Worm (Caenorhabditis elegans) whole organism, L1 larva: ENCODE measurements around the gene Y43E12A.2.

Experiments used
- C04F5.9 ChIP-seq: sonication (generic microtip); optimal IDR thresholded peaks from 2 replicates; lab custom pipeline; 2016; ENCODE audit warnings: missing genetic modification characterization, missing compliant biosample characterization
- C16A3.4 ChIP-seq: fragments of 150-350 bp; optimal IDR thresholded peaks from 2 replicates; lab custom pipeline; 2014; ENCODE audit warnings: missing biosample characterization, missing genetic modification characterization
- F16B12.6 ChIP-seq: fragments of 150-350 bp; optimal IDR thresholded peaks from 2 replicates; lab custom pipeline; 2014; ENCODE audit warnings: missing biosample characterization, missing genetic modification characterization
- Y116A8C.19 ChIP-seq: sonication (generic microtip); optimal IDR thresholded peaks from 2 replicates; lab custom pipeline; 2016; ENCODE audit warnings: missing compliant biosample characterization, missing genetic modification characterization, borderline replicate concordance
- blmp-1 ChIP-seq: fragments of 150-350 bp; optimal IDR thresholded peaks from 2 replicates; lab custom pipeline; 2014; ENCODE audit warnings: missing biosample characterization, missing genetic modification characterization
- ceh-63 ChIP-seq: fragments of 200-800 bp; sonication (Bioruptor generic); optimal IDR thresholded peaks from 2 replicates; lab custom pipeline; 2018; ENCODE audit warnings: mild to moderate bottlenecking, missing genetic modification characterization, missing compliant biosample characterization
- ceh-8 ChIP-seq: fragments of 200-800 bp; sonication (Bioruptor generic); optimal IDR thresholded peaks from 2 replicates; lab custom pipeline; 2018; ENCODE audit warnings: mild to moderate bottlenecking, missing genetic modification characterization, moderate library complexity, missing compliant biosample characterization
- ceh-82 ChIP-seq, 3 experiments: fragments of 150-350 bp in 1 of 3; sonication (generic microtip) in 2 of 3; optimal IDR thresholded peaks; 2 replicates each; lab custom pipeline; 2014 to 2017; ENCODE audit warnings: missing biosample characterization in 3 of 3, missing genetic modification characterization in 3 of 3
- ceh-90 ChIP-seq: sonication (generic microtip); optimal IDR thresholded peaks from 2 replicates; lab custom pipeline; 2016; ENCODE audit warnings: missing genetic modification characterization, missing compliant biosample characterization
- ces-1 ChIP-seq: fragments of 150-350 bp; optimal IDR thresholded peaks from 2 replicates; lab custom pipeline; 2014; ENCODE audit warnings: missing biosample characterization, missing genetic modification reagents, missing genetic modification characterization
- efl-1 ChIP-seq, 4 experiments: fragments of 150-350 bp; optimal IDR thresholded peaks in 3 of 4; peaks in 1 of 4; 1 replicate in 1 of 4; 2 replicates in 3 of 4; lab custom pipeline; 2014; ENCODE audit warnings: missing biosample characterization in 2 of 4, missing genetic modification characterization in 2 of 4, missing genetic modification reagents in 2 of 4
- efl-3 ChIP-seq: fragments of 200-800 bp; sonication (Bioruptor generic); optimal IDR thresholded peaks from 2 replicates; lab custom pipeline; 2018; ENCODE audit warnings: mild to moderate bottlenecking, missing genetic modification characterization, missing compliant biosample characterization
- elt-2 ChIP-seq: sonication (generic microtip); optimal IDR thresholded peaks from 2 replicates; lab custom pipeline; 2016; ENCODE audit warnings: missing genetic modification characterization, mild to moderate bottlenecking, inconsistent platforms, missing compliant biosample characterization, missing genetic modification reagents
- ets-5 ChIP-seq: fragments of 200-800 bp; sonication (Bioruptor generic); IDR thresholded peaks from 2 replicates; pipeline ENCODE4 v1.3.6; 2022; ENCODE audit warnings: missing genetic modification characterization, missing compliant biosample characterization
- fkh-10 ChIP-seq: sonication (generic microtip); optimal IDR thresholded peaks from 2 replicates; lab custom pipeline; 2017; ENCODE audit warnings: missing biosample characterization, missing genetic modification reagents, missing genetic modification characterization
- fkh-4 ChIP-seq: sonication (generic microtip); optimal IDR thresholded peaks from 2 replicates; lab custom pipeline; 2016; ENCODE audit warnings: missing compliant biosample characterization, missing genetic modification characterization, borderline replicate concordance
- fkh-8 ChIP-seq: sonication (generic microtip); optimal IDR thresholded peaks from 2 replicates; lab custom pipeline; 2016; ENCODE audit warnings: mild to moderate bottlenecking, missing genetic modification characterization, missing compliant biosample characterization
- grh-1 ChIP-seq: fragments of 200-800 bp; sonication (Bioruptor generic); IDR thresholded peaks from 2 replicates; pipeline ENCODE4 v1.3.6; 2022; ENCODE audit warnings: missing genetic modification reagents, missing genetic modification characterization, missing compliant biosample characterization
- hlh-4 ChIP-seq: sonication (generic microtip); optimal IDR thresholded peaks from 2 replicates; lab custom pipeline; 2016; ENCODE audit warnings: mild to moderate bottlenecking, missing genetic modification characterization, missing compliant biosample characterization
- hpl-2 ChIP-seq: fragments of 150-350 bp; optimal IDR thresholded peaks from 2 replicates; lab custom pipeline; 2014; ENCODE audit warnings: missing biosample characterization, missing genetic modification reagents, missing genetic modification characterization
- jun-1 ChIP-seq: fragments of 150-350 bp; optimal IDR thresholded peaks from 2 replicates; lab custom pipeline; 2014; ENCODE audit warnings: missing biosample characterization, missing genetic modification reagents, missing genetic modification characterization
- lin-15B ChIP-seq: fragments of 150-350 bp; sonication (generic microtip); optimal IDR thresholded peaks from 3 replicates; lab custom pipeline; 2014; ENCODE audit warnings: missing biosample characterization, missing genetic modification characterization
- lir-3 ChIP-seq: sonication (generic microtip); optimal IDR thresholded peaks from 2 replicates; lab custom pipeline; 2016; ENCODE audit warnings: mild to moderate bottlenecking, missing genetic modification characterization, moderate library complexity, missing compliant biosample characterization; ENCODE audit not compliant: poor library complexity
- mab-9 ChIP-seq: fragments of 200-800 bp; sonication (Bioruptor generic); IDR thresholded peaks from 2 replicates; pipeline ENCODE4 v1.3.6; 2022; ENCODE audit warnings: missing genetic modification reagents, missing genetic modification characterization, missing compliant biosample characterization
- mdl-1 ChIP-seq, 2 experiments: fragments of 150-350 bp; optimal IDR thresholded peaks; 2 replicates each; lab custom pipeline; 2014 to 2017; ENCODE audit warnings: missing biosample characterization in 2 of 2, missing genetic modification characterization in 2 of 2, inconsistent platforms in 1 of 2
- nhr-11 ChIP-seq: fragments of 150-350 bp; optimal IDR thresholded peaks from 2 replicates; lab custom pipeline; 2014; ENCODE audit warnings: missing biosample characterization, missing genetic modification characterization
- nhr-12 ChIP-seq: sonication (generic microtip); optimal IDR thresholded peaks from 2 replicates; lab custom pipeline; 2017; ENCODE audit warnings: missing biosample characterization, missing genetic modification characterization
- nhr-19 ChIP-seq: fragments of 200-800 bp; sonication (Bioruptor generic); conservative IDR thresholded peaks from 2 replicates; pipeline ENCODE4 v1.3.6; 2022; ENCODE audit warnings: missing genetic modification characterization, missing compliant biosample characterization
- nhr-20 ChIP-seq: sonication (generic microtip); optimal IDR thresholded peaks from 2 replicates; lab custom pipeline; 2016; ENCODE audit warnings: mild to moderate bottlenecking, missing genetic modification characterization, missing compliant biosample characterization
- nhr-237 ChIP-seq: fragments of 150-350 bp; optimal IDR thresholded peaks from 2 replicates; lab custom pipeline; 2014; ENCODE audit warnings: missing biosample characterization, missing genetic modification characterization
- nhr-47 ChIP-seq: sonication (generic microtip); optimal IDR thresholded peaks from 2 replicates; lab custom pipeline; 2016; ENCODE audit warnings: mild to moderate bottlenecking, missing genetic modification characterization, moderate library complexity, missing compliant biosample characterization
- nhr-71 ChIP-seq: sonication (generic microtip); optimal IDR thresholded peaks from 2 replicates; lab custom pipeline; 2016; ENCODE audit warnings: mild to moderate bottlenecking, missing genetic modification characterization, moderate library complexity, missing compliant biosample characterization
- nhr-76 ChIP-seq: sonication (generic microtip); optimal IDR thresholded peaks from 2 replicates; lab custom pipeline; 2017; ENCODE audit warnings: missing biosample characterization, missing genetic modification characterization
- nhr-85 ChIP-seq: sonication (generic microtip); peaks from one replicate; lab custom pipeline; 2016; ENCODE audit warnings: missing genetic modification characterization, inconsistent platforms, missing compliant biosample characterization
- nhr-90 ChIP-seq: sonication (generic microtip); optimal IDR thresholded peaks from 2 replicates; lab custom pipeline; 2016; ENCODE audit warnings: mild to moderate bottlenecking, missing genetic modification characterization, missing compliant biosample characterization; ENCODE audit not compliant: poor library complexity
- pag-3 ChIP-seq: sonication (generic microtip); optimal IDR thresholded peaks from 2 replicates; lab custom pipeline; 2017; ENCODE audit warnings: missing genetic modification characterization, mild to moderate bottlenecking, missing compliant biosample characterization, antibody characterized with exemption, borderline replicate concordance; ENCODE audit not compliant: insufficient read depth
- pax-3 ChIP-seq: fragments of 200-800 bp; sonication (Bioruptor generic); optimal IDR thresholded peaks from 2 replicates; lab custom pipeline; 2018; ENCODE audit warnings: mild to moderate bottlenecking, missing genetic modification characterization, moderate library complexity, missing compliant biosample characterization
- pqm-1 ChIP-seq: sonication (generic microtip); optimal IDR thresholded peaks from 3 replicates; lab custom pipeline; 2017; ENCODE audit warnings: missing biosample characterization, missing genetic modification characterization
- skn-1 ChIP-seq: fragments of 150-350 bp; optimal IDR thresholded peaks from 2 replicates; lab custom pipeline; 2014; ENCODE audit warnings: missing biosample characterization, missing genetic modification characterization
- snpc-4 ChIP-seq: fragments of 150-350 bp; optimal IDR thresholded peaks from 2 replicates; lab custom pipeline; 2014; ENCODE audit warnings: missing biosample characterization, missing genetic modification characterization
- sup-37 ChIP-seq: fragments of 200-800 bp; sonication (Bioruptor generic); optimal IDR thresholded peaks from 2 replicates; lab custom pipeline; 2018; ENCODE audit warnings: mild to moderate bottlenecking, missing genetic modification characterization, missing compliant biosample characterization
- swsn-7 ChIP-seq: sonication (generic microtip); optimal IDR thresholded peaks from 2 replicates; lab custom pipeline; 2016; ENCODE audit warnings: missing genetic modification characterization, missing compliant biosample characterization
- tbx-2 ChIP-seq: sonication (generic microtip); optimal IDR thresholded peaks from 2 replicates; lab custom pipeline; 2016; ENCODE audit warnings: missing genetic modification characterization, missing compliant biosample characterization
- unc-86 ChIP-seq: sonication (generic microtip); optimal IDR thresholded peaks from 2 replicates; lab custom pipeline; 2016; ENCODE audit warnings: missing genetic modification characterization, missing compliant biosample characterization
- unc-98 ChIP-seq: fragments of 200-800 bp; sonication (Bioruptor generic); IDR thresholded peaks from 2 replicates; pipeline ENCODE4 v1.3.6; 2022; ENCODE audit warnings: missing genetic modification characterization, missing compliant biosample characterization
- vab-15 ChIP-seq: sonication (generic microtip); optimal IDR thresholded peaks from 2 replicates; lab custom pipeline; 2017; ENCODE audit warnings: missing genotype, mild to moderate bottlenecking, missing genetic modification characterization, missing compliant biosample characterization
- xbp-1 ChIP-seq: sonication (generic microtip); optimal IDR thresholded peaks from 2 replicates; lab custom pipeline; 2016; ENCODE audit warnings: missing genetic modification characterization, missing compliant biosample characterization
- zag-1 ChIP-seq: fragments of 150-350 bp; optimal IDR thresholded peaks from 2 replicates; lab custom pipeline; 2014; ENCODE audit warnings: missing biosample characterization, missing genetic modification characterization
- zip-4 ChIP-seq: fragments of 200-800 bp; sonication (Bioruptor generic); optimal IDR thresholded peaks from 2 replicates; lab custom pipeline; 2018; ENCODE audit warnings: mild to moderate bottlenecking, missing genetic modification characterization, moderate library complexity, missing compliant biosample characterization
- ztf-11 ChIP-seq, 2 experiments: sonication (generic microtip); optimal IDR thresholded peaks; 2 replicates each; lab custom pipeline; 2016 to 2017; ENCODE audit warnings: missing genetic modification characterization in 2 of 2, missing biosample characterization in 1 of 2, missing compliant biosample characterization in 1 of 2
- ztf-4 ChIP-seq: fragments of 150-350 bp; optimal IDR thresholded peaks from 2 replicates; lab custom pipeline; 2014; ENCODE audit warnings: missing biosample characterization, missing genetic modification characterization

The Y43E12A.2 gene

ce11 chrIV:11021512-11022268 lies 39.8 kb downstream of the Y43E12A.2 start, which contains the start of gene mogs-1:
Gene mogs-1 (minus strand): TSS chrIV:11021928.
- TF ChIP-seq nhr-76, result no peak
- peak; percentile 87 for TF ChIP-seq nhr-85 (tag; lab: Kevin White, UChicago)
- TF ChIP-seq jun-1 (tag; lab: Kevin White, UChicago), result no peak
- no peak for TF ChIP-seq efl-3 (GFP tag; lab: Kevin White, UChicago)
- TF ChIP-seq C04F5.9, result no peak
- no peak for TF ChIP-seq ets-5 (GFP tag; lab: Robert Waterston, UW)
- no peak for TF ChIP-seq C16A3.4
- no peak for TF ChIP-seq pag-3 (tag; lab: Kevin White, UChicago)
- 0 out of 2 replicates have a peak, but pooled peaks have one; percentile 26 for TF ChIP-seq nhr-19
- TF ChIP-seq nhr-11 (tag; lab: Kevin White, UChicago), result no peak
- TF ChIP-seq ztf-4 (tag; lab: Kevin White, UChicago), result peak; percentile 60
- TF ChIP-seq mab-9, result no peak
- no peak for TF ChIP-seq F16B12.6 (tag; lab: Kevin White, UChicago)
- TF ChIP-seq ces-1 (GFP tag; lab: Kevin White, UChicago), result no peak
- TF ChIP-seq pax-3 (tag; lab: Kevin White, UChicago), result no peak
- TF ChIP-seq ceh-8 (GFP tag; lab: Kevin White, UChicago), result no peak
- TF ChIP-seq unc-86 (tag; lab: Kevin White, UChicago), result no peak
- TF ChIP-seq nhr-71 (tag; lab: Kevin White, UChicago), result peak; percentile 51
- TF ChIP-seq grh-1 (GFP tag; lab: Robert Waterston, UW), result no peak
- TF ChIP-seq fkh-4 (tag; lab: Kevin White, UChicago), result no peak
- TF ChIP-seq lir-3 (tag; lab: Kevin White, UChicago), result no peak
- TF ChIP-seq nhr-237 (tag; lab: Kevin White, UChicago), result no peak
- no peak for TF ChIP-seq Y116A8C.19 (tag; lab: Kevin White, UChicago)
- TF ChIP-seq unc-98 (GFP tag; lab: Robert Waterston, UW), result no peak
- no peak for TF ChIP-seq vab-15
- no peak for TF ChIP-seq zag-1 (tag; lab: Kevin White, UChicago)
- TF ChIP-seq skn-1 (tag; lab: Kevin White, UChicago), result no peak
- TF ChIP-seq nhr-12 (tag; lab: Kevin White, UChicago), result no peak
- TF ChIP-seq ceh-63, result no peak
- no peak for TF ChIP-seq fkh-10 (GFP tag; lab: Kevin White, UChicago)
- no peak for TF ChIP-seq swsn-7 (tag; lab: Kevin White, UChicago)
- TF ChIP-seq nhr-20, result peak; percentile 62
- no peak for TF ChIP-seq sup-37 (GFP tag; lab: Kevin White, UChicago)
- no peak for TF ChIP-seq ceh-82 (tag; optimal IDR thresholded peaks at IDR 0.05; lab: Kevin White, UChicago)
- no peak for TF ChIP-seq xbp-1 (tag; lab: Kevin White, UChicago)
- no peak for TF ChIP-seq efl-1 (optimal IDR thresholded peaks at IDR 0.05; lab: Kevin White, UChicago)
- TF ChIP-seq efl-1 (GFP tag; optimal IDR thresholded peaks at IDR 0.05 in 1 of 2; lab: Kevin White, UChicago), result peak in 1 of 2 experiments; percentile 60
- no peak for TF ChIP-seq ztf-11 (tag; optimal IDR thresholded peaks at IDR 0.05; lab: Kevin White, UChicago)
- no peak for TF ChIP-seq nhr-90
- TF ChIP-seq ceh-90 (tag; lab: Kevin White, UChicago), result no peak
- TF ChIP-seq fkh-8 (tag; lab: Kevin White, UChicago), result no peak
- no peak for TF ChIP-seq nhr-47
- TF ChIP-seq hlh-4 (tag; lab: Kevin White, UChicago), result no peak
- TF ChIP-seq pqm-1 (tag; lab: Kevin White, UChicago), result no peak
- TF ChIP-seq tbx-2 (tag; lab: Kevin White, UChicago), result peak; percentile 11
- no peak for TF ChIP-seq zip-4 (GFP tag; lab: Kevin White, UChicago)
- no peak for TF ChIP-seq elt-2 (tag; lab: Kevin White, UChicago)
- peak in 1 of 2 experiments; percentile 56 for TF ChIP-seq mdl-1 (tag; optimal IDR thresholded peaks at IDR 0.05; lab: Kevin White, UChicago)
- no peak for TF ChIP-seq hpl-2 (GFP tag; lab: Kevin White, UChicago)
- no peak for TF ChIP-seq lin-15B (tag; lab: Kevin White, UChicago)
- TF ChIP-seq blmp-1, result peak; percentile 73
- no peak for TF ChIP-seq snpc-4 (tag; lab: Kevin White, UChicago)
